Fruit fly (Drosophila melanogaster): ENCODE measurements around the gene RpL30.

The RpL30 gene

dm6 chr2L:19009130-19009529 is at the start of gene RpL30:
Gene RpL30 (minus strand): TSS chr2L:19009306.
- TF ChIP-seq h (optimal IDR thresholded peaks at IDR 0.05), result no peak
- no peak for TF ChIP-seq ttk (optimal IDR thresholded peaks at IDR 0.05)
- TF ChIP-seq Myc (optimal IDR thresholded peaks at IDR 0.05), result no peak
- TF ChIP-seq psq (optimal IDR thresholded peaks at IDR 0.05), result no peak
- no peak for TF ChIP-seq Sin3A (optimal IDR thresholded peaks at IDR 0.05)
- TF ChIP-seq insv (optimal IDR thresholded peaks at IDR 0.05), result no peak

- TF ChIP-seq insv (optimal IDR thresholded peaks at IDR 0.05), result no peak
- no peak for TF ChIP-seq h (optimal IDR thresholded peaks at IDR 0.05)
- TF ChIP-seq ttk (optimal IDR thresholded peaks at IDR 0.05), result no peak
- no peak for TF ChIP-seq Myc (optimal IDR thresholded peaks at IDR 0.05)
- no peak for TF ChIP-seq Sin3A (optimal IDR thresholded peaks at IDR 0.05)
- TF ChIP-seq psq (optimal IDR thresholded peaks at IDR 0.05), result no peak
These were observed 48.7 kb upstream of the RpL30 start for dm6 chr2L:19057799-19058198.

- TF ChIP-seq Myc (optimal IDR thresholded peaks at IDR 0.05) (no peak), ttk (optimal IDR thresholded peaks at IDR 0.05) (no peak), psq (optimal IDR thresholded peaks at IDR 0.05) (no peak), insv (optimal IDR thresholded peaks at IDR 0.05) (no peak), Sin3A (optimal IDR thresholded peaks at IDR 0.05) (no peak), h (optimal IDR thresholded peaks at IDR 0.05) (no peak)
These were observed 45.4 kb upstream of the RpL30 start for dm6 chr2L:19054516-19054887.

- TF ChIP-seq ttk (optimal IDR thresholded peaks at IDR 0.05) (no peak), Sin3A (optimal IDR thresholded peaks at IDR 0.05) (no peak), psq (optimal IDR thresholded peaks at IDR 0.05) (no peak), h (optimal IDR thresholded peaks at IDR 0.05) (no peak), insv (optimal IDR thresholded peaks at IDR 0.05) (no peak), Myc (optimal IDR thresholded peaks at IDR 0.05) (no peak)
These were observed 44.9 kb upstream of the RpL30 start, which contains the start of gene CG10492 for dm6 chr2L:19053860-19054515. Gene CG10492 (plus strand): TSS chr2L:19054078.

dm6 chr2L:19051534-19052100 is 42.5 kb upstream of the RpL30 start, which contains the start of gene Rpn3:
Gene Rpn3 (plus strand): TSS chr2L:19051790.
- TF ChIP-seq Sin3A (optimal IDR thresholded peaks at IDR 0.05), result no peak
- no peak for TF ChIP-seq ttk (optimal IDR thresholded peaks at IDR 0.05)
- no peak for TF ChIP-seq psq (optimal IDR thresholded peaks at IDR 0.05)
- no peak for TF ChIP-seq h (optimal IDR thresholded peaks at IDR 0.05)
- no peak for TF ChIP-seq insv (optimal IDR thresholded peaks at IDR 0.05)
- no peak for TF ChIP-seq Myc (optimal IDR thresholded peaks at IDR 0.05)

dm6 chr2L:19048912-19049311 is 39.8 kb upstream of the RpL30 start, which contains the start of gene CG10470:
Gene CG10470 (plus strand): TSS chr2L:19049076.
- TF ChIP-seq Myc (optimal IDR thresholded peaks at IDR 0.05), result no peak
- TF ChIP-seq insv (optimal IDR thresholded peaks at IDR 0.05), result no peak
- no peak for TF ChIP-seq h (optimal IDR thresholded peaks at IDR 0.05)
- TF ChIP-seq Sin3A (optimal IDR thresholded peaks at IDR 0.05), result no peak
- no peak for TF ChIP-seq psq (optimal IDR thresholded peaks at IDR 0.05)
- TF ChIP-seq ttk (optimal IDR thresholded peaks at IDR 0.05), result no peak

dm6 chr2L:19045111-19045560 is 36.0 kb upstream of the RpL30 start, which contains the start of the genes Ttc19 and Acn:
Gene Ttc19 (minus strand): TSS chr2L:19045148.
Gene Acn (plus strand): TSS chr2L:19045355.
- TF ChIP-seq Myc (optimal IDR thresholded peaks at IDR 0.05) (no peak), insv (optimal IDR thresholded peaks at IDR 0.05) (no peak), psq (optimal IDR thresholded peaks at IDR 0.05) (no peak), Sin3A (optimal IDR thresholded peaks at IDR 0.05) (no peak), ttk (optimal IDR thresholded peaks at IDR 0.05) (no peak), h (optimal IDR thresholded peaks at IDR 0.05) (no peak)

- no peak for TF ChIP-seq ttk (optimal IDR thresholded peaks at IDR 0.05)
- TF ChIP-seq psq (optimal IDR thresholded peaks at IDR 0.05), result no peak
- no peak for TF ChIP-seq h (optimal IDR thresholded peaks at IDR 0.05)
- TF ChIP-seq insv (optimal IDR thresholded peaks at IDR 0.05), result no peak
- TF ChIP-seq Sin3A (optimal IDR thresholded peaks at IDR 0.05), result no peak
- no peak for TF ChIP-seq Myc (optimal IDR thresholded peaks at IDR 0.05)
These were observed 32.5 kb upstream of the RpL30 start, which contains the start of gene Catsup for dm6 chr2L:19041590-19041989. Gene Catsup (plus strand): TSS chr2L:19041862.

- no peak for TF ChIP-seq ttk (optimal IDR thresholded peaks at IDR 0.05)
- no peak for TF ChIP-seq h (optimal IDR thresholded peaks at IDR 0.05)
These were observed 28.3 kb upstream of the RpL30 start for dm6 chr2L:19037455-19037854.

dm6 chr2L:19037011-19037410 is 27.9 kb upstream of the RpL30 start:
- TF ChIP-seq h (optimal IDR thresholded peaks at IDR 0.05) (no peak), Myc (optimal IDR thresholded peaks at IDR 0.05) (no peak), ttk (optimal IDR thresholded peaks at IDR 0.05) (no peak), psq (optimal IDR thresholded peaks at IDR 0.05) (no peak), insv (optimal IDR thresholded peaks at IDR 0.05) (no peak), Sin3A (optimal IDR thresholded peaks at IDR 0.05) (no peak)

- TF ChIP-seq insv (optimal IDR thresholded peaks at IDR 0.05), result no peak
- TF ChIP-seq ttk (optimal IDR thresholded peaks at IDR 0.05), result no peak
- TF ChIP-seq h (optimal IDR thresholded peaks at IDR 0.05), result no peak
- no peak for TF ChIP-seq Myc (optimal IDR thresholded peaks at IDR 0.05)
- no peak for TF ChIP-seq psq (optimal IDR thresholded peaks at IDR 0.05)
- no peak for TF ChIP-seq Sin3A (optimal IDR thresholded peaks at IDR 0.05)
These were observed 27.1 kb upstream of the RpL30 start for dm6 chr2L:19036105-19036714.

- TF ChIP-seq h (optimal IDR thresholded peaks at IDR 0.05) (no peak), ttk (optimal IDR thresholded peaks at IDR 0.05) (no peak), Sin3A (optimal IDR thresholded peaks at IDR 0.05) (no peak), psq (optimal IDR thresholded peaks at IDR 0.05) (no peak), Myc (optimal IDR thresholded peaks at IDR 0.05) (no peak), insv (optimal IDR thresholded peaks at IDR 0.05) (no peak)
These were observed 25.9 kb upstream of the RpL30 start for dm6 chr2L:19035013-19035412.
